Fruit fly (Drosophila melanogaster) whole organism, embryonic: ENCODE results near the gene CG42512.

Experiments used
- Blimp-1 ChIP-seq: fragments of 200-800 bp; sonication (Bioruptor generic); optimal IDR thresholded peaks from 3 replicates; lab custom pipeline; 2018; ENCODE audit warnings: missing biosample characterization, missing genetic modification characterization, mild to moderate bottlenecking, moderate library complexity, missing genetic modification reagents
- CG10209 ChIP-seq: fragments of 200-800 bp; sonication (Bioruptor generic); optimal IDR thresholded peaks from 3 replicates; lab custom pipeline; 2017; ENCODE audit warnings: missing biosample characterization, mild to moderate bottlenecking, missing genetic modification characterization, missing genetic modification reagents
- CG11247 ChIP-seq: fragments of 200-800 bp; sonication (Bioruptor generic); IDR thresholded peaks from 2 replicates; pipeline ENCODE4 v1.3.6; 2022; ENCODE audit warnings: missing biosample characterization, missing genetic modification characterization
- CG11696 ChIP-seq: fragments of 200-800 bp; sonication (Bioruptor generic); IDR thresholded peaks from 2 replicates; pipeline ENCODE4 v1.3.6; 2022; ENCODE audit warnings: missing biosample characterization, missing genetic modification characterization
- CG12769 ChIP-seq: fragments of 200-800 bp; sonication (Bioruptor generic); optimal IDR thresholded peaks from 2 replicates; lab custom pipeline; 2019; ENCODE audit warnings: missing biosample characterization, mild to moderate bottlenecking, missing genetic modification characterization, moderate library complexity
- CG13123 ChIP-seq: fragments of 200-800 bp; sonication (Bioruptor generic); optimal IDR thresholded peaks from 2 replicates; lab custom pipeline; 2016; ENCODE audit warnings: missing biosample characterization, missing genetic modification characterization
- CG13894 ChIP-seq: fragments of 200-800 bp; sonication (Bioruptor generic); optimal IDR thresholded peaks from 3 replicates; lab custom pipeline; 2018; ENCODE audit warnings: missing biosample characterization, mild to moderate bottlenecking, missing genetic modification characterization, moderate library complexity
- CG14860 ChIP-seq: fragments of 200-800 bp; sonication (Bioruptor generic); IDR thresholded peaks from 3 replicates; pipeline ENCODE4 v1.3.6; 2022; ENCODE audit warnings: missing biosample characterization, missing genetic modification characterization; ENCODE audit not compliant: partially characterized antibody
- CG15514 ChIP-seq: fragments of 200-800 bp; sonication (Bioruptor generic); optimal IDR thresholded peaks from 3 replicates; lab custom pipeline; 2017; ENCODE audit warnings: missing biosample characterization, missing genetic modification characterization, mild to moderate bottlenecking, moderate library complexity, missing genetic modification reagents
- CG17361 ChIP-seq: fragments of 200-800 bp; sonication (Bioruptor generic); IDR thresholded peaks from 3 replicates; pipeline ENCODE4 v1.3.6; 2022; ENCODE audit warnings: missing biosample characterization, missing genetic modification characterization
- CG30403 ChIP-seq: fragments of 200-800 bp; sonication (Bioruptor generic); optimal IDR thresholded peaks from 3 replicates; lab custom pipeline; 2016; ENCODE audit warnings: missing biosample characterization, missing genetic modification characterization
- CG30431 ChIP-seq: fragments of 200-800 bp; sonication (Bioruptor generic); optimal IDR thresholded peaks from 2 replicates; lab custom pipeline; 2017; ENCODE audit warnings: missing biosample characterization, missing genetic modification characterization
- CG31388 ChIP-seq: fragments of 200-800 bp; sonication (Bioruptor generic); optimal IDR thresholded peaks from 2 replicates; lab custom pipeline; 2016; ENCODE audit warnings: missing biosample characterization, missing genetic modification characterization
- CG4282 ChIP-seq: fragments of 200-800 bp; sonication (Bioruptor generic); optimal IDR thresholded peaks from 2 replicates; lab custom pipeline; 2016; ENCODE audit warnings: missing biosample characterization, missing genetic modification characterization
- CG4707 ChIP-seq: fragments of 200-800 bp; sonication (Bioruptor generic); optimal IDR thresholded peaks from 2 replicates; lab custom pipeline; 2018; ENCODE audit warnings: missing biosample characterization, mild to moderate bottlenecking, missing genetic modification characterization, moderate library complexity
- CG7786 ChIP-seq: fragments of 200-800 bp; sonication (Bioruptor generic); optimal IDR thresholded peaks from 2 replicates; lab custom pipeline; 2016; ENCODE audit warnings: missing biosample characterization, missing genetic modification characterization
- CG8359 ChIP-seq: fragments of 200-800 bp; sonication (Bioruptor generic); optimal IDR thresholded peaks from 2 replicates; lab custom pipeline; 2017; ENCODE audit warnings: missing biosample characterization, mild to moderate bottlenecking, missing genetic modification characterization, borderline replicate concordance
- CG8944 ChIP-seq: fragments of 200-800 bp; sonication (Bioruptor generic); optimal IDR thresholded peaks from 3 replicates; lab custom pipeline; 2016; ENCODE audit warnings: missing biosample characterization, missing genetic modification characterization
- D ChIP-seq, 2 experiments: fragments of 200-800 bp in 1 of 2; fragments of >200 bp in 1 of 2; sonication (Bioruptor generic) in 1 of 2; optimal IDR thresholded peaks; 2 replicates in 1 of 2; 3 replicates in 1 of 2; lab custom pipeline; 2017; ENCODE audit warnings: mild to moderate bottlenecking in 1 of 2, missing biosample characterization in 1 of 2, missing genetic modification characterization in 1 of 2, missing genetic modification reagents in 1 of 2
- Ets65A ChIP-seq: fragments of 200-800 bp; sonication (Bioruptor generic); peaks from one replicate; lab custom pipeline; 2016; ENCODE audit warnings: missing biosample characterization, missing genetic modification characterization
- Fer2 ChIP-seq: fragments of 200-800 bp; sonication (Bioruptor generic); optimal IDR thresholded peaks from 2 replicates; lab custom pipeline; 2018; ENCODE audit warnings: missing biosample characterization, mild to moderate bottlenecking, missing genetic modification characterization, moderate library complexity
- Hmx ChIP-seq: fragments of 200-800 bp; sonication (Bioruptor generic); optimal IDR thresholded peaks from 2 replicates; lab custom pipeline; 2016; ENCODE audit warnings: missing biosample characterization, missing genetic modification characterization
- Kr ChIP-seq: fragments of 200-800 bp; sonication (Bioruptor generic); optimal IDR thresholded peaks from 2 replicates; lab custom pipeline; 2017; ENCODE audit warnings: missing biosample characterization, mild to moderate bottlenecking, missing genetic modification characterization
- MTF-1 ChIP-seq: fragments of 200-800 bp; sonication (Bioruptor generic); optimal IDR thresholded peaks from 2 replicates; lab custom pipeline; 2018; ENCODE audit warnings: missing biosample characterization, mild to moderate bottlenecking, missing genetic modification characterization, borderline replicate concordance
- Med ChIP-seq: fragments of 200-800 bp; sonication (Bioruptor generic); peaks from one replicate; lab custom pipeline; 2016; ENCODE audit warnings: missing biosample characterization, missing genetic modification characterization, mild to moderate bottlenecking, inconsistent platforms, moderate library complexity
- Neu2 ChIP-seq: fragments of 200-800 bp; sonication (Bioruptor generic); optimal IDR thresholded peaks from 3 replicates; lab custom pipeline; 2016; ENCODE audit warnings: missing biosample characterization, missing genetic modification characterization, borderline replicate concordance
- Sox102F ChIP-seq: fragments of 200-800 bp; sonication (Bioruptor generic); optimal IDR thresholded peaks from 2 replicates; lab custom pipeline; 2018; ENCODE audit warnings: missing biosample characterization, mild to moderate bottlenecking, missing genetic modification characterization, moderate library complexity
- abd-A ChIP-seq: fragments of 200-800 bp; sonication (Bioruptor generic); optimal IDR thresholded peaks from 3 replicates; lab custom pipeline; 2019; ENCODE audit warnings: missing biosample characterization, mild to moderate bottlenecking, missing genetic modification characterization, moderate library complexity
- chinmo ChIP-seq: fragments of 200-800 bp; sonication (Bioruptor generic); IDR thresholded peaks from 4 replicates; pipeline ENCODE4 v1.3.6; 2022; ENCODE audit warnings: missing biosample characterization, missing genetic modification characterization; ENCODE audit not compliant: partially characterized antibody
- ems ChIP-seq: fragments of 200-800 bp; sonication (Bioruptor generic); optimal IDR thresholded peaks from 3 replicates; lab custom pipeline; 2016; ENCODE audit warnings: missing biosample characterization, missing genetic modification characterization
- fd3F ChIP-seq: fragments of 200-800 bp; sonication (Bioruptor generic); optimal IDR thresholded peaks from 2 replicates; lab custom pipeline; 2018; ENCODE audit warnings: missing biosample characterization, mild to moderate bottlenecking, missing genetic modification characterization, moderate library complexity
- grau ChIP-seq: fragments of 200-800 bp; optimal IDR thresholded peaks from 3 replicates; lab custom pipeline; 2019; ENCODE audit warnings: missing biosample characterization, mild to moderate bottlenecking, missing genetic modification characterization, moderate library complexity
- gt ChIP-seq: fragments of 200-800 bp; sonication (Bioruptor generic); IDR thresholded peaks from 2 replicates; pipeline ENCODE4 v1.3.6; 2022; ENCODE audit warnings: missing biosample characterization, missing genetic modification characterization
- hkb ChIP-seq, 2 experiments: fragments of 200-800 bp in 1 of 2; fragments of >200 bp in 1 of 2; sonication (Bioruptor generic) in 1 of 2; IDR thresholded peaks in 1 of 2; optimal IDR thresholded peaks in 1 of 2; 2 replicates each; pipeline versions ENCODE4 v1.3.6 to Lab custom; 2017 to 2022; ENCODE audit warnings: missing biosample characterization in 1 of 2, missing genetic modification characterization in 1 of 2
- odd ChIP-seq: fragments of 200-800 bp; sonication (Bioruptor generic); optimal IDR thresholded peaks from 2 replicates; lab custom pipeline; 2017; ENCODE audit warnings: missing biosample characterization, mild to moderate bottlenecking, missing genetic modification characterization
- onecut ChIP-seq: fragments of 200-800 bp; sonication (Bioruptor generic); IDR thresholded peaks from 2 replicates; pipeline ENCODE4 v1.3.6; 2022; ENCODE audit warnings: missing biosample characterization, missing genetic modification characterization
- org-1 ChIP-seq: fragments of 200-800 bp; sonication (Bioruptor generic); optimal IDR thresholded peaks from 2 replicates; lab custom pipeline; 2017; ENCODE audit warnings: missing biosample characterization, missing genetic modification characterization
- scrt ChIP-seq: fragments of 200-800 bp; sonication (Bioruptor generic); optimal IDR thresholded peaks from 2 replicates; lab custom pipeline; 2018; ENCODE audit warnings: missing biosample characterization, mild to moderate bottlenecking, missing genetic modification characterization, moderate library complexity
- sd ChIP-seq: fragments of 200-800 bp; sonication (Bioruptor generic); optimal IDR thresholded peaks from 3 replicates; lab custom pipeline; 2018; ENCODE audit warnings: missing biosample characterization, mild to moderate bottlenecking, missing genetic modification characterization, moderate library complexity
- sens ChIP-seq: fragments of 200-800 bp; sonication (Bioruptor generic); peaks from one replicate; lab custom pipeline; 2016; ENCODE audit warnings: missing biosample characterization, missing genetic modification characterization
- seq ChIP-seq: fragments of 200-800 bp; sonication (Bioruptor generic); IDR thresholded peaks from 2 replicates; pipeline ENCODE4 v1.3.6; 2022; ENCODE audit warnings: missing biosample characterization, missing genetic modification characterization
- sima ChIP-seq: fragments of 200-800 bp; sonication (Bioruptor generic); optimal IDR thresholded peaks from 2 replicates; lab custom pipeline; 2016; ENCODE audit warnings: missing biosample characterization, missing genetic modification characterization
- tin ChIP-seq: fragments of 200-800 bp; sonication (Bioruptor generic); optimal IDR thresholded peaks from 3 replicates; lab custom pipeline; 2016; ENCODE audit warnings: missing biosample characterization, missing genetic modification characterization
- wor ChIP-seq: fragments of 200-800 bp; sonication (Bioruptor generic); IDR thresholded peaks from 2 replicates; pipeline ENCODE4 v1.3.6; 2022; ENCODE audit warnings: missing biosample characterization, missing genetic modification characterization

Gene CG42512

DNA sequence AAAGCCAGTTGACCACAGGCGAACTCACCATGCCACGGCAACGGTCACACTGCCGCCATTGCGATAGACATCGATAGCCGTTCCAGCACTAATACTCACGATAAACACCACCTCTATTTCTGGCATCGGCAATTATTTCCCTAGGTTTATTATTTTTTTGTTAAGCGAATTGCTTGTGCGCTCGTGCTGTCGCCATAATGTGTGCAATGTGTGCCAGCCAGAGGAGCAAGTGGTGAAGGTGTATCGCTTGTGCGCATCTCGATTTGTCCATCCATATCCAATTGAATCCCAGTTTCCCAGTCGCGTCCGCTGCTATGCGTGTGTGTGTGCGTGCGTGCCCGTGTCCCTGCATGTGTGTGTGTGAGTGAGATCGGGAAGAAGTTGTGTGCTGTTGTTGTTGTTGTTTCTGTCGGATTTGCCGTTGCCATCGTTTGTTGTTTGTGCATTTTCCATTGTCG is 40.5 kb upstream of the CG42512 start, which contains the start of gene mbt (continued):
- TF ChIP-seq Sox102F (GFP tag; lab: Kevin White, UChicago), result no peak
- TF ChIP-seq CG17361 (GFP tag; lab: Robert Waterston, UW), result no peak
- peak; percentile 82 for TF ChIP-seq CG14860 (GFP tag; lab: Robert Waterston, UW)
- TF ChIP-seq Hmx, result no peak
- no peak for TF ChIP-seq CG30431 (GFP tag; lab: Kevin White, UChicago)
- no peak for TF ChIP-seq CG7786
- TF ChIP-seq MTF-1 (GFP tag; lab: Kevin White, UChicago), result no peak
- no peak for TF ChIP-seq CG30403 (GFP tag; lab: Kevin White, UChicago)
- TF ChIP-seq CG10209 (GFP tag; lab: Kevin White, UChicago), result no peak
- no peak for TF ChIP-seq wor
- TF ChIP-seq seq (GFP tag; lab: Robert Waterston, UW), result no peak
- peak; percentile 72 for TF ChIP-seq CG15514 (GFP tag; lab: Kevin White, UChicago)
- no peak for TF ChIP-seq sima (GFP tag; lab: Kevin White, UChicago)
- no peak for TF ChIP-seq CG31388 (GFP tag; lab: Kevin White, UChicago)
- TF ChIP-seq D (optimal IDR thresholded peaks at IDR 0.05; lab: Kevin White, UChicago), result peak; percentile 59
- TF ChIP-seq D (GFP tag; optimal IDR thresholded peaks at IDR 0.05; lab: Kevin White, UChicago), result no peak
- TF ChIP-seq Ets65A (GFP tag; lab: Kevin White, UChicago), result peak; percentile 35
- no peak for TF ChIP-seq ems (GFP tag; lab: Kevin White, UChicago)
- no peak for TF ChIP-seq tin (GFP tag; lab: Kevin White, UChicago)
- no peak for TF ChIP-seq CG8944 (GFP tag; lab: Kevin White, UChicago)
- TF ChIP-seq CG4707, result no peak
- no peak for TF ChIP-seq Kr (GFP tag; lab: Kevin White, UChicago)
- TF ChIP-seq Fer2 (tag; lab: Kevin White, UChicago), result no peak
- no peak for TF ChIP-seq sens (GFP tag; lab: Kevin White, UChicago)
- no peak for TF ChIP-seq odd (GFP tag; lab: Kevin White, UChicago)
- TF ChIP-seq CG11696, result no peak
- no peak for TF ChIP-seq CG8359 (GFP tag; lab: Kevin White, UChicago)
- no peak for TF ChIP-seq scrt
- no peak for TF ChIP-seq hkb (optimal IDR thresholded peaks at IDR 0.05; lab: Kevin White, UChicago)
- no peak for TF ChIP-seq hkb (GFP tag; IDR thresholded peaks at IDR 0.05; lab: Robert Waterston, UW)
- no peak; the same call in 1 of the 2 replicates for TF ChIP-seq onecut (GFP tag; lab: Robert Waterston, UW)
- TF ChIP-seq Neu2, result no peak
- TF ChIP-seq org-1 (GFP tag; lab: Kevin White, UChicago), result no peak

DNA sequence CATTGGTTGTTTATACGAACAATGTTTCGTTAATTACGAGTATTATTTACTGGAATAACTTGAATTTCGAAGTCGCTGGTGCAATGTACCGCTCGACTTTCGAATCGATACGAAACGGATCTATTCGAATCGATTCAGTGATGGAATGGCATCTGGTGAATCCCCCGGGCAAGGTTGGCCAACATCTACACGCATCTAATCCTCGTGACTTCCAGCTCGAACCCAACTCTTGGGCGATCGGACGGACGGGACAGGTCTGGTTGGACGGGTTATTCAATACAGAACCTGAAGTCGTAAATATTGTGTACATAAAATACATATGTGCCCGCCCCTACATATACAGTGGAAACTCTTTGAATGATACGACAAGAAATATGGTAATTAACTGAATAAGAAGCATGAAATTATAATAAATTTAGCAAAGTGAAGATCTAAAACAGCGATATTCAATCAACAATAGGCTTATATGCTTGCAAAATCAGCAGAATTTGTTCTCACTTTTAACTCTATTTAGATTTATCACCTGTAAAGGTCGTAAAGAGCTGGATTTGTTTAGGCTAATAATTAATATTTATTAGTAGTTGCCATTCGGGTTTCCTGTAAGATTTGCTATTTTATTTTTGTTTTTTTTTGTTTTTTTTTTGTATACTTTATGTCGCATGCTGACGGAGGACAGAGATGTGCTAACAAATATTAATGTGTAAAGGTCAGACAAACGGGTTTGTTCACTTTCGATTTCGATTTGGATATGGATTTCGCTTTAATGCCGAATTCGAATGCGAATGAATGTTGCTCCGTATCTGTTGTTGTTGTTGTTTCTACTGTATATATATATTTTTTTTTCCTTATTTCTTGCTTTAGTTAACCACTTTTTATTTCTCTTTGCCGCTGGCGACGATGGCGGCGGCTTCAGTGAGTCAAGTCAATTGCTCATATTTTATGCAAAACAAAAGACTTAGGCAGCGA is 34.1 kb upstream of the CG42512 start:
- TF ChIP-seq chinmo (0 out of 4 replicates have a peak, but pooled peaks have one; percentile 36), sd (tag; lab: Kevin White, UChicago) (peak; percentile 13), CG4282 (no peak), grau (tag; lab: Kevin White, UChicago) (peak; percentile 72), gt (GFP tag; lab: Robert Waterston, UW) (no peak), CG11247 (GFP tag; lab: Robert Waterston, UW) (peak; percentile 40; the same call in 1 of the 2 replicates), CG13123 (no peak), sens (GFP tag; lab: Kevin White, UChicago) (peak; percentile 6), CG13894 (peak; percentile 41), Med (GFP tag; lab: Kevin White, UChicago) (peak; percentile 48), abd-A (tag; lab: Kevin White, UChicago) (peak; percentile 16), CG12769 (peak; percentile 87), Blimp-1 (GFP tag; lab: Kevin White, UChicago) (peak; percentile 85), fd3F (GFP tag; lab: Kevin White, UChicago) (no peak)
